Worm (Caenorhabditis elegans): ENCODE data around the gene F58H1.7.

Gene F58H1.7

DNA sequence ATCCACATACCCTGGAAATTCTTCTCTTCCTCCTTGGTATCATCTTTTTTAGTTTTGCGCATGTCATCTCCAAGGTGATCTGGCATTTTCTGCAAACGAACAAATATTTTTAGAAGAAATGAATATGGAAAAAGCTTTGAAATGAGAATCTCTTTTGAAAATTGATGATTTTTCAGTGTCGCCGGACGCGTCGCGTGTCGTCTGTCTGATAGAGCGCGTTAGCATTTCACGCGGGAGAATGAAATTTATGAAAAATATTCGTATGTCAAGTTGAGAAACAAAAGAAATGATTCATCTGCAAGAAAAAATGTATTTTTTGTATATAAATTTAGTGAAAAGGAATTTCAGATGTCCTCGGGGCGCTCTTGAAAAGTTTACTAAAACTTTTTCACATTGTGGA, 17.7 kb upstream of the F58H1.7 start, which contains the start of gene rpt-1:
TSS of gene rpt-1 (minus strand) at position 89 of the 400 bp plus-strand sequence.
- no peak for TF ChIP-seq hmbx-1 (tag; optimal IDR thresholded peaks at IDR 0.05)
- peak; percentile 13 for TF ChIP-seq F13C5.2 (tag; optimal IDR thresholded peaks at IDR 0.05)

DNA sequence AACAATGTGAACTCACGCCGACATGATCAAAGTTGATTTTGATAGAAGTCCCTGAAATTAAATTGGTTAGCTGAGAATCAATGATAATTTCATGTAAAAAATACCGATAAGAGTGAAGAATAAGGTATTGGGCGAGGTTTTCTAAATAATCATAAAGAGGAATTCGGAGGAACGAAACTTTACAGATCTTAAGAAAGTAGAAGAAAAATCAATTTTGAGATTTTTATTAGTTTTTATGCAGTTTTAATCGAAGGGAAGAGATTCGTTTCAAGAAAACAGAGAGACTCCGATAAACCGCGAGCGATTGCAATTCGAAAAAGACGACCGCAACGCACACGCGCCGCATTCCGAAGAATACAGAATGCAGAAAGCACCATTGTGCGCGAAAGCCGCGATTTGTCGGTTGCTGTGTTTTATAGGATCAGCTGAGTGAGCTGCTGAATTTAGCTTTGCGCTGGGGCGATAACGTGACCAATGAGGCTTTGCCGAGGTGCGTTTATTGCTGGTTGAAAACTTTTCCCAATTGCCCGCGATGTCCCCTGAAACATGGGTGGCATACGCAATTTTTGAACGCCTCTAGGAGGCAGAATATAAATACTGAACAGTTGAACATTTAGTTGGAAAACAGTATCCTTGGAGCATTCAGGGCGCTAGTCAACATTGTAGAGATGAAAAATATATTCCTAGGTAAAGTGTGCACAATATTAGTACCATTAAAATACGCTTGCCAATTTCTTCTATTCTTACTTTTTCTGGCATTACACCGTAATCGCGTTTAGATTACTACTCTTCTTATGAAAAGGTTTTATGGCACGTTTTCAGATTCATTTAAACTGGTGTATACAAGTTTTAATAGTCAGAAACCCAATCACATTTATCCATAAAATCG, 15.3 kb upstream of the F58H1.7 start, which contains the start of gene snr-4:
TSS of gene snr-4 (minus strand) at position 51 of the 889 bp plus-strand sequence.
- TF ChIP-seq tbx-37 (GFP tag; conservative IDR thresholded peaks at IDR 0.05) (no peak; the same call in 1 of the 2 replicates), ceh-13 (GFP tag; optimal IDR thresholded peaks at IDR 0.05) (peak; percentile 6), flt-1 (GFP tag; IDR thresholded peaks at IDR 0.05) (peak; percentile 63), hmg-4 (GFP tag; optimal IDR thresholded peaks at IDR 0.05) (peak; percentile 57), B0310.2 (tag; optimal IDR thresholded peaks at IDR 0.05) (peak; percentile 57), hmbx-1 (tag; optimal IDR thresholded peaks at IDR 0.05) (no peak), sea-1 (GFP tag; conservative IDR thresholded peaks at IDR 0.05) (0 out of 2 replicates have a peak, but pooled peaks have one; percentile 66), F13C5.2 (tag; optimal IDR thresholded peaks at IDR 0.05) (peak; percentile 73), tbx-11 (GFP tag; IDR thresholded peaks at IDR 0.05) (no peak), scrt-1 (GFP tag; IDR thresholded peaks at IDR 0.05) (no peak), ama-1 (optimal IDR thresholded peaks at IDR 0.05) (peak; percentile 94), ceh-36 (tag; optimal IDR thresholded peaks at IDR 0.05) (peak; percentile 31), hnd-1 (tag; optimal IDR thresholded peaks at IDR 0.05) (no peak), pes-1 (GFP tag; IDR thresholded peaks at IDR 0.05) (peak; percentile 53; the same call in 1 of the 2 replicates), ets-7 (tag; optimal IDR thresholded peaks at IDR 0.05) (no peak), aly-1 (tag; optimal IDR thresholded peaks at IDR 0.05) (no peak), tra-4 (tag; optimal IDR thresholded peaks at IDR 0.05) (peak; percentile 8)

DNA sequence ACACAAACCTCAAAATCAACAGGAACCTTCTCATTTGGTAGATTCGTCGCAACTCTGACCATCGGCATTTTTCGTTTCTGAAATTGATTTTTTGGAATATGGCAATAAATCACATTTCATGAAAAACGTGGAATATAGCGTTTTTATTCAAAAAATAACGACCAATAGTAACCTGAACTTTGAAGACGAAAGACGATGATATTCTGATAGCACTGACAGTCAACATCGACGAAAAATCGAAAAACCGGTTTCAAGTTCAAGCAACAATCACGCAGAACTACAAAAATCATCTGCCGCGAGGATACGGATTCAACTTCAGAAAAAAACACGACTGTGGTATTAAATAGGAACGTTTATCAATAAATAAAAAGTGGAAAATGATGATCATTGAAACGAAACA, 13.6 kb upstream of the F58H1.7 start, which contains the start of gene mif-2:
TSS of gene mif-2 (minus strand) at position 281 of the 400 bp plus-strand sequence.
- TF ChIP-seq ama-1 (optimal IDR thresholded peaks at IDR 0.05) (peak; percentile 28), tbx-37 (GFP tag; conservative IDR thresholded peaks at IDR 0.05) (no peak)

DNA sequence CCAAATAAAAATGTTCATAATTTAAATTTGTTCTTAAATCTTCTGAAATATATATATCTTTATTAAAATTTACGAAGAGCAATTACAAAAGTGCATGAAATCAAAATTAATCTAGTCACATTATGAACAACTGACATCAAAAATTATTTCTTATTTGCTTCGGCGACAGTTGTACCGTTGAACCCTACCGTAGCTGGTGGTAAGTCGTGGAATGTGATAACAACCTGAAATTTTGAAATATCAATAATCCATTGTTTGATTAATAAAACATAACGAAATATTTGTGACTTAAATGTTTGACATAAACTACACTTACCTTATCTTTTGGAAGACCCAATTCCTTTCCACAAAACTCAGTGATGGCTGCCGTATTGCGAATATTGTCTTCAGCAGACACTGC, 12.1 kb upstream of the F58H1.7 start:
- TF ChIP-seq tbx-11 (GFP tag; IDR thresholded peaks at IDR 0.05): no peak
- no peak for TF ChIP-seq hnd-1 (tag; optimal IDR thresholded peaks at IDR 0.05)
- TF ChIP-seq F13C5.2 (tag; optimal IDR thresholded peaks at IDR 0.05): no peak
- TF ChIP-seq hmbx-1 (tag; optimal IDR thresholded peaks at IDR 0.05): no peak
- TF ChIP-seq tbx-37 (GFP tag; conservative IDR thresholded peaks at IDR 0.05): no peak
- TF ChIP-seq pes-1 (GFP tag; IDR thresholded peaks at IDR 0.05): no peak
- TF ChIP-seq tra-4 (tag; optimal IDR thresholded peaks at IDR 0.05): no peak
- no peak for TF ChIP-seq B0310.2 (tag; optimal IDR thresholded peaks at IDR 0.05)
- no peak for TF ChIP-seq ama-1 (optimal IDR thresholded peaks at IDR 0.05)
- no peak for TF ChIP-seq ets-7 (tag; optimal IDR thresholded peaks at IDR 0.05)
- TF ChIP-seq sea-1 (GFP tag; conservative IDR thresholded peaks at IDR 0.05): no peak
- no peak for TF ChIP-seq flt-1 (GFP tag; IDR thresholded peaks at IDR 0.05)
- TF ChIP-seq scrt-1 (GFP tag; IDR thresholded peaks at IDR 0.05): no peak

DNA sequence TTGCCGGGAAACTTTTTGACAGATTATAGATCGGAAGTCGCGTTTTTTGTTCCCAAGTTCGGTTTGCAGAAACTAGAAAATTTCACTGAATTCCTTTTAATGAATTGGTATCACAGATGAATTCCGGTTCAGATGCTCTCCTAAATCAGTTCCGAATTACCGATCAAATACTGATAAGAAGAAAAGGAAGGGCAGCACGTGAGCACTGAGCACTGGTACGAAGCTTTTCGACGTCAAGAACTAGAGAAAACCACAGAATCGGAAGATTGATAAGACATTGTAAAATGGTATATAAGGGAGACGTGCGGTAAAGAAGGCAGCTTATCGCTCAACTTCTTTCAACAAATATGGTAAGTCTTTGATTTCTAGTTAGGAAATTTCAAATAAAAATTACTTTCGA, 10.6 kb upstream of the F58H1.7 start, which contains the start of gene cpr-1:
TSS of gene cpr-1 (plus strand) at position 319 of the 400 bp plus-strand sequence.
- TF ChIP-seq hmg-4 (GFP tag; optimal IDR thresholded peaks at IDR 0.05) (no peak), ama-1 (optimal IDR thresholded peaks at IDR 0.05) (no peak), ets-7 (tag; optimal IDR thresholded peaks at IDR 0.05) (no peak)

DNA sequence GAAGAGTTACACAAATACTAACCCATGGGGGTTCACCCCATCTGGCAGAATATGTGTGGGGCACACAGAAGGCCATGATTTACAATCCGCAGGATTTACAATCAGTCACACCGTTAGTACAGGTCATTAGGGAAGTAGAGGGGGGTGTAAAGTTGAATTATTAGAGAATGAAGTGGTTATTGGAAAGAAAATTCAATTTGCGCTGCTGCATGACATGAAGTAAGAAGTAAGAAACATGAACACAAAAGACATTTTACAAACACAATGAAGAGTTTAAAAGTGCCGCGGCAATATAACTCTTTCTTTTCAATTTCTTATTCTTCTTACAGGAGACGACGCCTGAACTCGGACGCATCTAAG, 3.8 kb downstream of the F58H1.7 start:
- TF ChIP-seq sea-1 (GFP tag; conservative IDR thresholded peaks at IDR 0.05) (no peak), pes-1 (GFP tag; IDR thresholded peaks at IDR 0.05) (0 out of 2 replicates have a peak, but pooled peaks have one; percentile 31), B0310.2 (tag; optimal IDR thresholded peaks at IDR 0.05) (peak; percentile 18), scrt-1 (GFP tag; IDR thresholded peaks at IDR 0.05) (no peak), hmg-4 (GFP tag; optimal IDR thresholded peaks at IDR 0.05) (no peak), F13C5.2 (tag; optimal IDR thresholded peaks at IDR 0.05) (no peak)

DNA sequence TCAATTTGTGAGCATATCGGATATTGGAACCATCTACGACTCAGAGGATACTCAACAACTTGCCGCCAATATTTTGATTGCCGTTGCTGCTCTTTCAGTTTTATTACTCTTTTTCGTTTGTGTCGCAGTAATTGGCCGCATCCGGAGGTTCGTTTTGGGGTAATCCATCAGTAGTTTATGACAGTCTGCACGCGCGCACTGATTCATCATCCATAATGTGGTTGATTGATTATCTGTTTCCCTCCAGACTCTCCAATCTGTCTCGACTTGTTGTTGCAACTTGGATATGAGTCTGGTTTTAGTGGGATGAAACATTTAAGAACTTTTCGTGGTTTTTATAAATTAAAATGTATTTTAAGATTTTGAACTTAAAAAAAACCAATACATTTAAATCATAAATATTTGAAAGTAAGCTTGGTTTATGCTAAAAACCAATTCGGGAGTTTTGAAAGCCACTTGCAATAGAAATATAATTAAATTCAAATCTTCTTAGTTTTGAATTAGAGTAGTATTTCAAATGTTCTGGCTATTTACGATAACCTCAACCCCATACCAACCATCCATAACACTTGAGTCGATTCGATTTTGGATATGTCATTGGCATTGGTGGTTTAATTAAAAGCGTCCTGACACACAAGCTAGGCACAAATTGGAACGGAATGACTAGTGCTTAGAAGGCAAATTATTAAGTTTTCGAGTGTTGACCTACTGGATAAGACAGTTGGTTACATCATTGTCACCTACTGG, 4.4 kb downstream of the F58H1.7 start:
- TF ChIP-seq hmbx-1 (tag; optimal IDR thresholded peaks at IDR 0.05): no peak
- no peak for TF ChIP-seq ama-1 (optimal IDR thresholded peaks at IDR 0.05)
- no peak for TF ChIP-seq ceh-13 (GFP tag; optimal IDR thresholded peaks at IDR 0.05)
- TF ChIP-seq pes-1 (GFP tag; IDR thresholded peaks at IDR 0.05): no peak
- TF ChIP-seq tbx-37 (GFP tag; conservative IDR thresholded peaks at IDR 0.05): no peak
